Worm (Caenorhabditis elegans) whole organism, L4 larva: Measurements from ENCODE around the gene math-21.
"Not testable (repeated sequence)": the region's sequence is repeated elsewhere in the genome, so short reads cannot be mapped to it uniquely, and the experiment has no call there.

Experiments
- ama-1 ChIP-seq: fragments of 150-350 bp; optimal IDR thresholded peaks from 2 replicates; lab custom pipeline; 2014; ENCODE audit warnings: inconsistent platforms, mixed read lengths
- dve-1 ChIP-seq: sonication (generic microtip); optimal IDR thresholded peaks from 2 replicates; lab custom pipeline; 2017; ENCODE audit warnings: antibody characterized with exemption, mild to moderate bottlenecking, missing genetic modification characterization, missing compliant biosample characterization; ENCODE audit not compliant: insufficient read depth
- egl-27 ChIP-seq: sonication (generic microtip); optimal IDR thresholded peaks from 3 replicates; lab custom pipeline; 2017; ENCODE audit warnings: missing biosample characterization, missing genetic modification reagents, missing genetic modification characterization
- fos-1 ChIP-seq: fragments of 150-350 bp; optimal IDR thresholded peaks from 2 replicates; lab custom pipeline; 2014; ENCODE audit warnings: missing biosample characterization, missing genetic modification characterization
- jun-1 ChIP-seq: fragments of 150-350 bp; optimal IDR thresholded peaks from 2 replicates; lab custom pipeline; 2014; ENCODE audit warnings: missing biosample characterization, missing genetic modification reagents, missing genetic modification characterization
- madf-9 ChIP-seq: fragments of 200-800 bp; sonication (Bioruptor generic); conservative IDR thresholded peaks from 2 replicates; pipeline ENCODE4 v1.3.6; 2022; ENCODE audit warnings: missing genetic modification reagents, missing genetic modification characterization, missing compliant biosample characterization
- nhr-102 ChIP-seq: sonication (generic microtip); optimal IDR thresholded peaks from 2 replicates; lab custom pipeline; 2016; ENCODE audit warnings: mild to moderate bottlenecking, missing genetic modification characterization, moderate library complexity, missing compliant biosample characterization
- nhr-237 ChIP-seq: sonication (generic microtip); optimal IDR thresholded peaks from 2 replicates; lab custom pipeline; 2017; ENCODE audit warnings: missing biosample characterization, missing genetic modification characterization
- nhr-6 ChIP-seq: fragments of 150-350 bp; optimal IDR thresholded peaks from 2 replicates; lab custom pipeline; 2014; ENCODE audit warnings: missing biosample characterization, missing genetic modification characterization
- pqm-1 ChIP-seq: sonication (generic microtip); optimal IDR thresholded peaks from 2 replicates; lab custom pipeline; 2017; ENCODE audit warnings: missing biosample characterization, missing genetic modification characterization
- snpc-4 ChIP-seq: fragments of 150-350 bp; optimal IDR thresholded peaks from 2 replicates; lab custom pipeline; 2014; ENCODE audit warnings: missing biosample characterization, missing genetic modification characterization
- zag-1 ChIP-seq: fragments of 150-350 bp; optimal IDR thresholded peaks from 2 replicates; lab custom pipeline; 2014; ENCODE audit warnings: missing biosample characterization, missing genetic modification characterization

- TF ChIP-seq fos-1; snpc-4 (tag; lab: Kevin White, UChicago); egl-27; jun-1 (tag; lab: Kevin White, UChicago); dve-1 (tag; lab: Kevin White, UChicago); madf-9 (GFP tag; lab: Robert Waterston, UW); nhr-102; nhr-6 (tag; lab: Kevin White, UChicago); nhr-237; pqm-1 (tag; lab: Kevin White, UChicago); zag-1; ama-1: not testable (repeated sequence)
These were observed 29.7 kb downstream of the math-21 start, which contains the start of gene cya-2 for ce11 chrII:2023514-2023913.
